Worm (Caenorhabditis elegans): ENCODE results near the gene T07G12.5.

DNA sequence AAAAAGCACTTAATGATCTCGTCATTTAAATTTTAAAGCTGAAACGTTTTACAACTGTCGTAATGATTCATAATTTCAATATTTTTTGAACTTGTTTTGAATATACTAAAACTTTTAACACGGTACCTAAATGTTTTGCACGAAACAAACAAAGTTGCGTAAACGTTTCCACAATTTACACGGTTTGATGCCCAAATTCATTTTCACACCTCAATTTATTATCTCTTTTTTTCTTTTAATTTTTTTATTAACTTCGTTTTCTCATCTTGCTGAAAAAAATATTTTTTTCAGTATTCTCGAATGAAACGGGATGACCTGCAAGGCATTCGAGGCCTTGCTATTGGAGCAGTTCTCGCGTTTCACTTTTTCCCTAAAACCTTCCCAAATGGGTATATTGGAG lies 39.3 kb upstream of the T07G12.5 start, which contains the start of gene oac-8:
- no peak for TF ChIP-seq nhr-77 (tag; optimal IDR thresholded peaks at IDR 0.05)
- TF ChIP-seq nhr-25 (tag; optimal IDR thresholded peaks at IDR 0.05), result no peak
- TF ChIP-seq snpc-4 (tag; optimal IDR thresholded peaks at IDR 0.05), result no peak
- TF ChIP-seq ZK546.5 (tag; optimal IDR thresholded peaks at IDR 0.05), result no peak
- TF ChIP-seq sem-4 (tag; optimal IDR thresholded peaks at IDR 0.05), result no peak

All from whole organism, L2 larva.